Worm (Caenorhabditis elegans) whole organism, midembryonic: ENCODE results near the gene twk-36.

Experiments used
- T22C8.4 ChIP-seq: fragments of 200-800 bp; sonication (Bioruptor generic); IDR thresholded peaks from 2 replicates; pipeline ENCODE4 v1.3.6; 2022; ENCODE audit warnings: missing genetic modification characterization, missing compliant biosample characterization
- cog-1 ChIP-seq: sonication (generic microtip); optimal IDR thresholded peaks from 2 replicates; lab custom pipeline; 2016; ENCODE audit warnings: missing genetic modification characterization, missing compliant biosample characterization
- flt-1 ChIP-seq: fragments of 200-800 bp; sonication (Bioruptor generic); IDR thresholded peaks from 2 replicates; pipeline ENCODE4 v1.3.6; 2022; ENCODE audit warnings: missing genetic modification characterization, missing compliant biosample characterization
- klf-2 ChIP-seq: fragments of 200-800 bp; sonication (Bioruptor generic); conservative IDR thresholded peaks from 2 replicates; pipeline ENCODE4 v1.3.6; 2022; ENCODE audit warnings: missing genetic modification reagents, missing genetic modification characterization, missing compliant biosample characterization
- med-1 ChIP-seq: sonication (generic microtip); optimal IDR thresholded peaks from 2 replicates; lab custom pipeline; 2017; ENCODE audit warnings: missing genetic modification characterization, mild to moderate bottlenecking, missing compliant biosample characterization, antibody characterized with exemption, missing genetic modification reagents; ENCODE audit not compliant: insufficient read depth
- ref-1 ChIP-seq: fragments of 200-800 bp; sonication (Bioruptor generic); conservative IDR thresholded peaks from 2 replicates; pipeline ENCODE4 v1.3.6; 2022; ENCODE audit warnings: missing genetic modification reagents, missing genetic modification characterization, missing compliant biosample characterization
- tab-1 ChIP-seq: fragments of 200-800 bp; sonication (Bioruptor generic); IDR thresholded peaks from 2 replicates; pipeline ENCODE4 v1.3.6; 2022; ENCODE audit warnings: missing genetic modification characterization, missing compliant biosample characterization
- ztf-23 ChIP-seq: fragments of 200-800 bp; sonication (Bioruptor generic); IDR thresholded peaks from 2 replicates; pipeline ENCODE4 v1.3.6; 2022; ENCODE audit warnings: missing genetic modification reagents, missing genetic modification characterization, missing compliant biosample characterization
- ztf-29 ChIP-seq: fragments of 200-800 bp; sonication (Bioruptor generic); IDR thresholded peaks from 2 replicates; pipeline ENCODE4 v1.3.6; 2022; ENCODE audit warnings: missing genetic modification reagents, missing genetic modification characterization, missing compliant biosample characterization

The twk-36 gene

ce11 chrV:17700728-17701262, 46.1 kb downstream of the twk-36 start, which contains the start of the genes Y26G10.5 and srh-32:
Gene Y26G10.5, minus strand, starts transcription at chrV:17700828.
Gene srh-32, plus strand, starts transcription at chrV:17701212.
- TF ChIP-seq ref-1 (GFP tag; lab: Robert Waterston, UW) (no peak), klf-2 (GFP tag; lab: Robert Waterston, UW) (no peak), cog-1 (tag; lab: Kevin White, UChicago) (no peak), ztf-29 (GFP tag; lab: Robert Waterston, UW) (no peak), T22C8.4 (no peak), tab-1 (GFP tag; lab: Robert Waterston, UW) (no peak), ztf-23 (GFP tag; lab: Robert Waterston, UW) (no peak), med-1 (no peak), flt-1 (GFP tag; lab: Robert Waterston, UW) (no peak)

DNA sequence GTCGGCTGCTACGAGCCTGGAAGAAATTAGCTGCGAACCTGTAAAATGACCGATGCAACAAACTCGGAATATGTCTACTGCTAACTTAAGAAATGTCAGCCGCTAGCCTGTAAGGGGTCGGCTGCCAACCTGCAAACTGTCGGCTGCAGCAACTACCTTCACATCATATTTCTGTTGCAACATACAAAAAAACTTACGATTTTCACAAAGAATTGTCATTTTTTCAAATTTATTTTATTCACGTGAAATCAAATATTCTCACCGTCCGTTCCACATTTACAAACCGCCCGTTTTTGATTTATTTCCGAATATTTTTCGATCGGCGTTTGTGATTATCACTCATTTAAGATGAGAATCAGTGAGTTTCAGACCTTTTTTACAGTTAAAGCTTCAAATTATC, 47.2 kb downstream of the twk-36 start, which contains the start of gene Y26G10.6:
Gene Y26G10.6 (plus strand): TSS at position 301 of the 400 bp plus-strand sequence.
- TF ChIP-seq T22C8.4, result no peak
- no peak for TF ChIP-seq cog-1 (tag; lab: Kevin White, UChicago)
- TF ChIP-seq ztf-23 (GFP tag; lab: Robert Waterston, UW), result no peak
- no peak for TF ChIP-seq flt-1 (GFP tag; lab: Robert Waterston, UW)
- no peak for TF ChIP-seq med-1
- TF ChIP-seq ref-1 (GFP tag; lab: Robert Waterston, UW), result no peak
- TF ChIP-seq tab-1 (GFP tag; lab: Robert Waterston, UW), result no peak
- no peak for TF ChIP-seq klf-2 (GFP tag; lab: Robert Waterston, UW)
- no peak for TF ChIP-seq ztf-29 (GFP tag; lab: Robert Waterston, UW)

DNA sequence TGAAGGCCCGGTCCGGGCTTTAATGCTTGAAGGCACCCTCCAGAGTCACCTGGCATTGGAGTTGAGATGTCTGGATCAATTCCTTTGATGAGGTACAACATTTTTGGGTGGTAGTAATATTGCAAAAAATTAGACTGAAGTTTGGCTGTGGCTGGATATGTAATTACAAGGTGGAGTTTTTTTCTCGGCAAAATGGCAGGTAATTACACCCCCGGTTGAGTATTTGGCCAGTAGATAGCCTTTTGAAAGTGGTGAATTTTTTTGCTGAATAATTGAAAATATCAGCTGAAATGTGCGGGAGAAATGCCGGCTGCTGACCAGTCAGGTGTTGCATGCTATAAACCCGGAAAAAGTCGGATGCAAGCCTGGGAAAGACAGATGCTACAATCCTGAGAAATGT, 47.8 kb downstream of the twk-36 start, which contains the start of gene Y26G10.4:
Gene Y26G10.4 (minus strand): TSS at position 101 of the 400 bp plus-strand sequence.
- TF ChIP-seq T22C8.4, result no peak

DNA sequence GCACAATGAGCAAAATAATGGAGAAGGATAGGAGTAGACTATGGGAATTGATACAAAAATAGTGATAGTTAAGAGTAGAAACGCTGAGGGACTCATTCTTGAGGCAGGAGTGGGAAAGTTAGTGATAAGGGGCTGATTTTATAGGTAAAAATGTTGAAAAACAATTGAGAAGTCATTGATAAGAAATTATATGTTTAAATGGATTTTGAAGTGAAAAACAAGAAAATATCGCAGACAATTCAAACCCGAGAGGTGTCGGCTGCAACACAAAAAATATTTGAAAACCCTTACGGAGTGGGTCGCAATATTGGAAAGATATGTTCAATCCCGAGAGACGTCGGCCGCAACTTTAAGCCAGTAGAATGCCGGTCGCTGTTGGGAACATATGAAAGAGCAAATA, 50.1 kb downstream of the twk-36 start, which contains the start of gene spp-29:
Gene spp-29 (minus strand): TSS at position 101 of the 400 bp plus-strand sequence.
- TF ChIP-seq cog-1 (tag; lab: Kevin White, UChicago) (no peak), flt-1 (GFP tag; lab: Robert Waterston, UW) (no peak), tab-1 (GFP tag; lab: Robert Waterston, UW) (no peak), T22C8.4 (no peak), klf-2 (GFP tag; lab: Robert Waterston, UW) (no peak), ref-1 (GFP tag; lab: Robert Waterston, UW) (no peak), ztf-23 (GFP tag; lab: Robert Waterston, UW) (no peak), med-1 (no peak), ztf-29 (GFP tag; lab: Robert Waterston, UW) (no peak)

DNA sequence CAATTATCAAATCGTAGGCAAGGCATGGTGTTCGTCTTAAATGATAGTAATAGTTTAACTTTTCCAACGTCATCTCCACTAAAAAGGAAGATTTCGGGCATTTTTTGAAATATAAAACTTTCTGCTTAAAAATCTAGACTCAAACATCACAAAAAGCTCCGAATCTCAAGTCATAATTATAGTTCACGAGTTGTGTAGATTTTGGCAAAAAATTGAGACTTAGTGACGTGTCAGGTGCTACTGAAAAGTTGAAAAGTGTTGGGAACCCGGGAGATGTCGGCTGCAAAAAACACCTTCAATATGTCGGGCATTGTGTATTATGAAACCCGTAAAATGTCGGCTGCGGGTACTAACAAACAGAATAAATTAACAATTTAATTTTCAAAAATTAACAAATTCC, 51.1 kb downstream of the twk-36 start, which contains the start of gene Y26G10.1:
Gene Y26G10.1 (minus strand): TSS at position 101 of the 400 bp plus-strand sequence.
- TF ChIP-seq ref-1 (GFP tag; lab: Robert Waterston, UW) (no peak), flt-1 (GFP tag; lab: Robert Waterston, UW) (no peak), tab-1 (GFP tag; lab: Robert Waterston, UW) (no peak), cog-1 (tag; lab: Kevin White, UChicago) (no peak), ztf-23 (GFP tag; lab: Robert Waterston, UW) (no peak), klf-2 (GFP tag; lab: Robert Waterston, UW) (no peak), T22C8.4 (no peak), med-1 (no peak), ztf-29 (GFP tag; lab: Robert Waterston, UW) (no peak)

- no peak for TF ChIP-seq T22C8.4
- no peak for TF ChIP-seq klf-2 (GFP tag; lab: Robert Waterston, UW)
- TF ChIP-seq ztf-23 (GFP tag; lab: Robert Waterston, UW), result no peak
- TF ChIP-seq ref-1 (GFP tag; lab: Robert Waterston, UW), result no peak
These were observed 52.6 kb downstream of the twk-36 start for ce11 chrV:17694260-17694659.
